Worm (Caenorhabditis elegans) whole organism, L4/young adult: ENCODE measurements around the gene C08F1.10.
"Not testable (repeated sequence)": the region's sequence is repeated elsewhere in the genome, so short reads cannot be mapped to it uniquely, and the experiment has no call there.

Experiments
- W03F9.2 ChIP-seq: fragments of 150-350 bp; optimal IDR thresholded peaks from 2 replicates; lab custom pipeline; 2014; ENCODE audit warnings: missing biosample characterization, missing genetic modification characterization
- dao-5 ChIP-seq: sonication (generic microtip); optimal IDR thresholded peaks from 2 replicates; lab custom pipeline; 2016; ENCODE audit warnings: missing genotype, missing genetic modification characterization, moderate library complexity, missing compliant biosample characterization
- him-1 ChIP-seq: sonication (generic microtip); optimal IDR thresholded peaks from 2 replicates; lab custom pipeline; 2016; ENCODE audit warnings: missing genotype, missing genetic modification reagents, missing genetic modification characterization, missing compliant biosample characterization

C08F1.10 gene

DNA sequence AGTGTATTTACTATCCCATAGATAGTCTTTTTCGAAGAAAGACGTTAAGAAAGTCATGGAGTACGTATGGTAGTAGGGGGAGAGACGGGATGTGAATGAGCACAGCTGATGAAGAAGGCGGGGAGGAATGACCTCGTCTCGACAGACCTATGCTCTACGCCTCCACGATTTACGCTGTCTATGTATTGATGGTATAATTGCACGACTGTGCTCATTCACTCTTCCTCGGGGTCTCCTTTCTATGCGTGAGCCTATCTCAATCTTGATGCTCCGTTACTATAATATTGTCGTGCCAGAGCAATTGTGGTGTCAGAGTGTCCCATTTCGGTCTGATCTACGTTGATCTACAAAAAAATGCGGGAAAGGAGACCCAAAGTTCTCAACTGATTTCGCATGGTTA, at the start of gene C08F1.10:
Gene C08F1.10 (minus strand): TSS at position 101 of the 400 bp plus-strand sequence.
- no peak for TF ChIP-seq dao-5 (tag; lab: Kevin White, UChicago)
- no peak for TF ChIP-seq him-1 (tag; lab: Kevin White, UChicago)
- TF ChIP-seq W03F9.2 = no peak

DNA sequence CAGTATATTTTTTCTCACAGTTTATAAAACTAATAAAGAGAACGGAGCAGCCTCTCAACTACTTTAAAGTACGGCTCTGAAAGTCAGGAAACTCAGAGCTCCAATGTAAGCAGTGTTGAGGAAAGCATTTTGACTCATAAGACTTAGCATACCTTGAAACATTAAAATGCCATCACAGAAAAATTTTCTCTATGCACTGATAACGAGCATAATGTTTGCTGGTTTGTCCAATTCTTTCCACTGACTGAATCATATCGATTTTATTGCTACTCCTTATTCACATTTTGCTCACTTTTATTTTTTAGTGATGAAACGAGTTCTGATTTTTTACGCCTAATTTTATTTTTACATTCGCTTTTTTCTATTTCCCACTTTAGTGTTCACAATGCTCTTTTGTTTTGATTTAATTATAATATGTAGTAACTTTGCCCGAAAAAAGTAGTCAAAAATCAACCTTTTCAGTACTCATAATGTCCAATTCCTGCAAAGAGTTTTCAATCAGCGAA, 45.8 kb upstream of the C08F1.10 start, which contains the start of gene math-39:
Gene math-39 (plus strand): TSS at position 456 of the 506 bp plus-strand sequence.
- no peak for TF ChIP-seq dao-5 (tag; lab: Kevin White, UChicago)
- no peak for TF ChIP-seq him-1 (tag; lab: Kevin White, UChicago)
- no peak for TF ChIP-seq W03F9.2

DNA sequence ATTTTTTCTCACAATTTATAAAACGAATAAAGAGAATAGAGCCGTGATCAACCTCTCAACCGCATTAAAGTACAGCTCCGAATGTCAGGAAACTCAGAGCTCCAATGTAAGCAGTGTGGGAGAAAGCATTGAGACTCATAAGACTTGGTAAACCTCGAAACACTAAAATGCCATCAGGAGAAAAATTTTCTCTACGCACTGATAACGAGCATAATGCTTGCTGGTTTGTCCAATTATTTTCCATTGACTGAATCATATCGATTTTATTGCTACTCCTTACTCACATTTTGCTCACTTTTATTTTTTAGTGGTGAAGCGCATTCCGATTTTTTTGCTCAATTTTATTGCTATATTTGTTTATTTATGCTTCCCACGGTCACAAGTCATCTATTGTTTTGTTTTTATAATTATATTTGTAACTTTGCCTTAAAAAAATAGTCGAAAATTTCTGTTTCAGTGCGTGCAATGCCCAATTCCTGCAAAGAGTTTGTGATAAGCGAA, 44.1 kb upstream of the C08F1.10 start, which contains the start of gene math-40:
Gene math-40 (plus strand): TSS at position 451 of the 501 bp plus-strand sequence.
- no peak for TF ChIP-seq him-1 (tag; lab: Kevin White, UChicago)
- no peak for TF ChIP-seq dao-5 (tag; lab: Kevin White, UChicago)
- no peak for TF ChIP-seq W03F9.2

DNA sequence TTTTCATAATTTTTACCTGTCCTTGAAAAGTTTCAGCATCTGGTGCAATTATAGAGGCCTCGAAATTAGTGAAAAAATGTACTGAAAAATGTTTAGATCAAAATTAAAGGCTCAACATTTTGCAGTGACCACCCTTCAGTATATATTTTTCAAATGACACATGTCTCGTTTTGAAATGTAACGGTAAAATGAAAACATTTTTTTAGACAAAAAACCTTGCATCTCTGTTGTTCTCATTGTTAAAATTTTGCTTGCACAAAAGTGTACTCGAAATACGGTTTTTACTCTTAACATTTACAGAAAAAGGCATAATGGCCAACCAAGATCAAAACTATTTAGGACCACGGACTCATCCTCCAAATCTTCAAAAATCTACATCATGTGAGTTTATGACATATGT, 38.2 kb upstream of the C08F1.10 start, which contains the start of gene math-41:
Gene math-41 (plus strand): TSS at position 301 of the 400 bp plus-strand sequence.
- not testable (repeated sequence) for TF ChIP-seq him-1 (tag; lab: Kevin White, UChicago); W03F9.2; dao-5 (tag; lab: Kevin White, UChicago)

DNA sequence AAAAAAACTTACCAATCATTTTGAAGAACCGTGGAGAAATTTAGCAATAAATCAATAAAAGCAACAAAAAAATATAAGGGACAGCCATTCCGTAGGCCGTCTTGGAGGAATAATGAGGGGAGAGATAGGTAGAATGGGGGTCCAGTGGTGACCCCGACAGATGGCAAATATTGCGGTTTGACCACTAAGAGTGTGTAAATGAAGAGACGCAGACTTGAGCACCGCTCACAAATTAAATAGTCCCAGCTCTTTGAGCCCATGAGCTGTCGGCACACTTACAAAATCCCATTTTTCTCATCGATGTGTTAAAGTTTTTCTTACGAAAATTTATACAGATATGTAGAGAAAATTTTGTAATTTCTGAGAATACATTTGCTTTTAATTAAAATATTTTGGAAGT, 34.7 kb upstream of the C08F1.10 start, which contains the start of gene fbxa-3:
Gene fbxa-3 (minus strand): TSS at position 101 of the 400 bp plus-strand sequence.
- no peak for TF ChIP-seq dao-5 (tag; lab: Kevin White, UChicago)
- no peak for TF ChIP-seq him-1 (tag; lab: Kevin White, UChicago)
- no peak for TF ChIP-seq W03F9.2

DNA sequence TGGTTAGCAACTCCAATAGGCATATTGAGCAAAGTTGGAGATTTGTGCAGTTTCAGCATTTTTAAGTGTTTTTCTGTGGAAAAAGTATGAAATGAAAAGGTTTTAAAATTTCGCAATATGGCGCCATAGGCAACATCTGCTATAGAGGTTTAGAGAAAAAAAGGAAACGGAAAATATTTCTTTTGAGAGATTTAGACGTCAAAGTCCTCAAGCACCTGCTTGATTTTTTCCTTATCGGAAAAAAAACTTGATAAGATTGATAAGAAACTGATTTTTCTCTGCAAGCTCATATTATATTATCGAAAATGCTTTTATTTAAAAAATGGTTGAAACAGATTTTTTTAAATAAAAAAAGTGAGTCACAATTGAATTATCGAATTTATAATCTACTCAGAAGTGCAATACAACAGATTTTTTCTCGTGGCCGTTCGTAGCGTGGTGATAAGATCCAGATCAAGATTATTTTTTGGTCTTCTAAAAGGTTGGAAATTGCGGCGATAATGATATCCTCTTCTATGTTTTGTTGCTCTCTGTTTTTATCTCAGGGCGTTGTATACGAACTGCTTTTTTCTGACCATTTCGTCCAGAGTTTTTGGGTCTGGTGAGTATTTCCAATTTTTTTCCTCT, 33.9 kb upstream of the C08F1.10 start, which contains the start of gene fbxc-19:
Gene fbxc-19 (plus strand): TSS at position 536 of the 627 bp plus-strand sequence.
- TF ChIP-seq W03F9.2 = peak; percentile 44
- no peak for TF ChIP-seq him-1 (tag; lab: Kevin White, UChicago)
- TF ChIP-seq dao-5 (tag; lab: Kevin White, UChicago) = no peak

DNA sequence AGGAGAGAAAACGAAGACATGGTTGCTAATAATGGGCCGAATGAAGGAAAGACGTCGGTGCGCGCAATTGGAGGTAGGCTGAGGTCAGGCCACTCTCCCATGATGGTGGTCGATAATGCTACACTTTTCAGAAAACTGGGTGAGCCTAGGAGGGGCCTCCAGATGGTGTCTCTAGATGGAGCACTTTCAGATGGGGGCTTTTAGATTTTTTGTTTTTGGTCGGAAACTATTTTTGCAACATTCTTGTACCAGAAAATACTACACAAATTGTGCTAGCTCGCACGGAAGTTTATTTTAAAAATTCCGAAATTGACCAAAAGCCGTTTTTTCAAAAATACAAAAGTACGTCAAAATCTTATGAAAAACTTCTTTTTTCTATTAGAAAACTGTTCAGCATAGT, 32.2 kb upstream of the C08F1.10 start, which contains the start of gene fbxb-10:
Gene fbxb-10 (minus strand): TSS at position 101 of the 400 bp plus-strand sequence.
- TF ChIP-seq him-1 (tag; lab: Kevin White, UChicago) (no peak), dao-5 (tag; lab: Kevin White, UChicago) (no peak), W03F9.2 (no peak)

DNA sequence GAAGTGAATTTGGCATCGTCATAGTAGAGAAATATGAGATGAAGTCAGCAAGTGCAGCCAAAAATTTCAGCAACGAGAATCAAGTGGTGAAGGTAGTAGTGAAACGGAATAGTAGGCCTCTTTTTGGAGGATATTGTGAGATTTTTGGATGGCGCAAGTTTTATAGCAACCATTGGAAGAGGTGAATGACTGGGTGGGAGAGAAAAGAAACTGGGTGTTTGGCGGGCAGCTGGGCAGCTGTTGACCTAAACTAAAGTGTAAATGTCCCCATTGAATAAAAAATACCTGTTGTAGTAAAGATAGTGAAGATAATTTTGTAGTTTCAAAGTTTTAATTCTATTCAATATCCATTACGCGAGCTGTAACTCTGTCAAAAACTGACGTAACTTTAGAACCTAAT, 29.9 kb upstream of the C08F1.10 start:
- TF ChIP-seq W03F9.2 (no peak), him-1 (tag; lab: Kevin White, UChicago) (no peak), dao-5 (tag; lab: Kevin White, UChicago) (no peak)

DNA sequence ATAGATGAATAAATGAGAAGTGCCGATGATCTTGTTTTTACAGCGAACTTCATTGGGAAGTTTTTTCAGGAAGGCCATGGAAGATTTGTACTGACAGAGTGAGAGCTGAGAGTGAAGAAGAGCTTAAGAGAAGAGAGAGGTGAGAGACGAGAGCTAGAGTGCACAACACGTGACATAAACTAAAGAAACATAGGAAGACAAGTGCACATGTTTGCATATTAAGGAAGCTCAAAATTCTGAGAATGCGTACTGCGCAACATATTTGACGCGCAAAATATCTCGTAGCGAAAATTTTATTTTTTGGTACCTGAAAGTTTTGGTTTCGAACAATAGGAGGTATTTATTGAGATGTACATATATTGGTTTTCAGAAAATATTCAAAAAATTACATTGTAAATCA, 22.1 kb upstream of the C08F1.10 start, which contains the start of gene C08F1.8:
Gene C08F1.8 (minus strand): TSS at position 101 of the 400 bp plus-strand sequence.
- no peak for TF ChIP-seq W03F9.2

DNA sequence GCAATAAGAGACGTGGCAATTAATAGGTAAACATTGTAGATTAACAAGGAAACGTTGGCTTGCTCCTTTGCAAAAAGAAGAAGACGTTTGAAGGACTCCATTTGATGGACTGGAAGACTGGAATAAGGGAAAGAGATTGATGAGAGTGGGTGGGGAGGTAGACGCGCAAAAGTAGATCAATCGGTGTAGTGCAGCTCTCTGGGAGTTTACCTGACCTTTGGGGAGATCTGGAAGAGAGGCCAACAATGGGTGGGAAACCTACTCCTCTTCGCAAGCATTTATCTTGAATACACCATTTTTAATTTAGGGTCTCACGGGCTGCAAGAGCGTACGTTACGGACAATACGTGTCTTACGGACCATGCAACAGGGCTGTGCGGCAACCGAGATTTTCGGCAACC, 20.2 kb upstream of the C08F1.10 start, which contains the start of gene C08F1.12:
Gene C08F1.12 (minus strand): TSS at position 101 of the 400 bp plus-strand sequence.
- TF ChIP-seq W03F9.2 (no peak), dao-5 (tag; lab: Kevin White, UChicago) (no peak), him-1 (tag; lab: Kevin White, UChicago) (no peak)

DNA sequence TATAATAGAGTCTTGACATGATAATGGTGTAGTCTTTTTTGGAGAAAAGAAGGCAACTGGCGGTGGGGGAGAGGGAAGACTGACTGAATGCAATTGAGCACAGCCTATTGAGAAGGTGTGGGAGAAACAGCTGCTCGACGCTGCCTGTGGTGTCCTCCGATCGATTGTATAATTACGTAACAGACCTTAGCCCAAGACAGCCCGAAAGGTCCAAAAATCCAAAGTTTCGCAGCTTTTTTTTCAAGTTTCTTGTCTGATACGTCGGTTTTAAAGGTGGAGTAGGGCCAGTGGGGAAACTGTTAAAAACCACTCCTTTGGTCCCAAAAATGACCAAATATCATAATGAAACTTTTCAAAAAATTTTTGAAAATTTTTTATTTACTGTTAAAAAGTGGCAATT, 2.0 kb upstream of the C08F1.10 start, which contains the start of the genes C08F1.6 and fbxb-13:
Gene C08F1.6 (minus strand): TSS at position 101 of the 400 bp plus-strand sequence.
Gene fbxb-13 (plus strand): TSS at position 191 of the 400 bp plus-strand sequence.
- TF ChIP-seq dao-5 (tag; lab: Kevin White, UChicago) = no peak
- no peak for TF ChIP-seq W03F9.2
- TF ChIP-seq him-1 (tag; lab: Kevin White, UChicago) = no peak

DNA sequence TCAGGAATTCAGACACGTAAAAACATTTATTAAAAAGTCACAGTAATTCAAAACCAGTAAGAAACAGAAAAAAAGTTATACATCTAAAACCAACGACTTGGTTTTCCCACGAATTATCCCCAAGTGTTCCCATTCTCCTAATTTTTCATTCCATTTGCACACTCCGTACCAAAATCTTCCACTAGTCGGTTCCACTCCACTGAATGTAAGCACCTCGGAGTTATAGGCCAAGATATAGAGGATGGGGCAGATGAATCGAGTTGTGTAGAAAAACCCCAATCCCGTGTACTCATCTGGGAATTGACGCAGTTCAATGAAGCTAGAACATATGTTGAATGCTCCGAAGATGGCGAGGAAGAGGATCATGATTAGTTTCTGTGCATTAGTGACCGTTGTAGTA, 1.1 kb upstream of the C08F1.10 start:
- no peak for TF ChIP-seq W03F9.2
- no peak for TF ChIP-seq dao-5 (tag; lab: Kevin White, UChicago)
- no peak for TF ChIP-seq him-1 (tag; lab: Kevin White, UChicago)

DNA sequence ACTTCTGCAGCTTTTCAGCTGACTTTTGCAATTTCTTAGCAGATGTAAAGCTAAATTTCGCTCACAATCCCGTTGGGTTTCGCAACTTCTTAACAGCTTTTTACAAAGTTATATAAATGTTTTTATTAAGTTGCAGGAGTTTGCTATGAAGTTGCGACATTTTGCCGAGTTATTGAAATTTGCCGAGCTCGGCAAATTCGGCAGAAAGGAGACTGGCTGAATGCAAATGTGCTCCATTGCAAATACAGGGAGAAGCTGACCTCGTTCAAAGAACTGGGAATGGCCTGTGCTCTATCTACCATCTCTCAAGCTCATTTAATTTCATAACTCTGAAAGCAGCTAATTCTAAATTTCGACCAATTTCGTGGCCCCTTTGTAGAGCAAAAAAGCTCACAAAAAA, 1.3 kb downstream of the C08F1.10 start, which contains the start of gene C08F1.11:
Gene C08F1.11 (minus strand): TSS at position 101 of the 400 bp plus-strand sequence.
- TF ChIP-seq him-1 (tag; lab: Kevin White, UChicago) (no peak), W03F9.2 (no peak), dao-5 (tag; lab: Kevin White, UChicago) (no peak)

DNA sequence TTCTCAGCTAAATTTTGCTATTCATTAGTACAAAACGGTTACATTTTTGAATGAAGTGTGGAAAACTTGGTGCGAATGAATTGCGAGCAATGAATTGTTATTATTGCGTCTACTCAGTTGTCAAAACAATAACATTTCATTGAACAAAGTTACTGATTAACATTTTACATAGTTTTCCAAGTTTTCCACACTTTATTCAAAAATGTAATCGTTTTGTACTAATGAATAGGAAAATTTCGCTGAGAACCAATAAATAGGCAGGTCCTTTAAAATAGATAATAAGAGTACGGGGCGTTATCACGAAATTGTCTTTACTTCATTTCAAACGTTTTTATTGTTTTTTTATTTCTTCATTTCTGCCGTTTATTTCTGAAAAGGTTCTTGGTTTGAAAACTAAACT, 3.6 kb downstream of the C08F1.10 start, which contains the start of gene math-4:
Gene math-4 (minus strand): TSS at position 101 of the 400 bp plus-strand sequence.
- TF ChIP-seq W03F9.2 (no peak), him-1 (tag; lab: Kevin White, UChicago) (no peak), dao-5 (tag; lab: Kevin White, UChicago) (no peak)
